Worm (Caenorhabditis elegans): ENCODE measurements around the gene W04G3.10.

W04G3.10 gene

ce11 chrX:11042777-11043176 is 35.3 kb downstream of the W04G3.10 start, which contains the start of gene C09F12.3:
Gene C09F12.3, minus strand, starts transcription at chrX:11042877.
- no peak for TF ChIP-seq pha-4 (tag; optimal IDR thresholded peaks at IDR 0.05)
- no peak for TF ChIP-seq sea-2 (GFP tag; optimal IDR thresholded peaks at IDR 0.05)
- TF ChIP-seq egl-5 (tag; optimal IDR thresholded peaks at IDR 0.05), result no peak
- no peak for TF ChIP-seq nhr-25 (tag; optimal IDR thresholded peaks at IDR 0.05)
- TF ChIP-seq ztf-4 (tag; optimal IDR thresholded peaks at IDR 0.05), result no peak

ce11 chrX:11038221-11038620 is 39.8 kb downstream of the W04G3.10 start:
- TF ChIP-seq nhr-77 (tag; optimal IDR thresholded peaks at IDR 0.05) (no peak), elt-1 (tag; optimal IDR thresholded peaks at IDR 0.05) (no peak), pqm-1 (tag; optimal IDR thresholded peaks at IDR 0.05) (no peak), unc-39 (tag; optimal IDR thresholded peaks at IDR 0.05) (no peak), ztf-11 (tag; optimal IDR thresholded peaks at IDR 0.05) (no peak), nhr-67 (tag; optimal IDR thresholded peaks at IDR 0.05) (no peak), nhr-12 (tag; optimal IDR thresholded peaks at IDR 0.05) (no peak), nhr-23 (tag; optimal IDR thresholded peaks at IDR 0.05) (no peak), egl-5 (tag; optimal IDR thresholded peaks at IDR 0.05) (no peak)

ce11 chrX:11036114-11037087 is 41.6 kb downstream of the W04G3.10 start:
- peak; percentile 15 for TF ChIP-seq tbx-2 (tag; optimal IDR thresholded peaks at IDR 0.05)
- peak; percentile 54 for TF ChIP-seq skn-1 (tag; optimal IDR thresholded peaks at IDR 0.05)
- no peak for TF ChIP-seq nfya-1 (tag; optimal IDR thresholded peaks at IDR 0.05; ENCODE audit: insufficient read depth)
- peak; percentile 48 for TF ChIP-seq pqm-1 (tag; optimal IDR thresholded peaks at IDR 0.05)
- no peak for TF ChIP-seq nhr-28 (tag; optimal IDR thresholded peaks at IDR 0.05)
- no peak for TF ChIP-seq nhr-11 (tag; optimal IDR thresholded peaks at IDR 0.05)
- TF ChIP-seq nhr-23 (tag; optimal IDR thresholded peaks at IDR 0.05), result peak; percentile 83
- TF ChIP-seq sea-2 (GFP tag; optimal IDR thresholded peaks at IDR 0.05), result no peak
- TF ChIP-seq ceh-9 (tag; optimal IDR thresholded peaks at IDR 0.05), result no peak
- TF ChIP-seq nhr-67 (tag; optimal IDR thresholded peaks at IDR 0.05), result no peak
- peak; percentile 61 for TF ChIP-seq ama-1 (optimal IDR thresholded peaks at IDR 0.05)
- TF ChIP-seq snpc-4 (tag; optimal IDR thresholded peaks at IDR 0.05), result no peak
- no peak for TF ChIP-seq ceh-16 (tag; optimal IDR thresholded peaks at IDR 0.05)
- TF ChIP-seq ceh-82 (tag; optimal IDR thresholded peaks at IDR 0.05), result no peak
- no peak for TF ChIP-seq R02D3.7 (tag; optimal IDR thresholded peaks at IDR 0.05)
- TF ChIP-seq egl-27 (tag; optimal IDR thresholded peaks at IDR 0.05), result no peak
- TF ChIP-seq ZK546.5 (tag; optimal IDR thresholded peaks at IDR 0.05), result no peak
- no peak for TF ChIP-seq unc-62 (GFP tag; optimal IDR thresholded peaks at IDR 0.05)
- no peak for TF ChIP-seq fos-1 (tag; optimal IDR thresholded peaks at IDR 0.05)
- no peak for TF ChIP-seq nhr-237 (tag; optimal IDR thresholded peaks at IDR 0.05)
- no peak for TF ChIP-seq eor-1 (tag; optimal IDR thresholded peaks at IDR 0.05)
- TF ChIP-seq lsy-12 (tag; optimal IDR thresholded peaks at IDR 0.05), result no peak
- no peak for TF ChIP-seq mml-1 (tag; optimal IDR thresholded peaks at IDR 0.05)
- peak; percentile 23 for TF ChIP-seq hmg-11 (tag; optimal IDR thresholded peaks at IDR 0.05)
- TF ChIP-seq ztf-11 (tag; optimal IDR thresholded peaks at IDR 0.05), result no peak
- TF ChIP-seq fkh-10 (GFP tag; optimal IDR thresholded peaks at IDR 0.05), result no peak
- no peak for TF ChIP-seq egl-5 (tag; optimal IDR thresholded peaks at IDR 0.05)
- peak; percentile 40 for TF ChIP-seq pha-4 (tag; optimal IDR thresholded peaks at IDR 0.05)
- TF ChIP-seq fkh-2 (tag; optimal IDR thresholded peaks at IDR 0.05), result no peak
- no peak for TF ChIP-seq elt-1 (tag; optimal IDR thresholded peaks at IDR 0.05)
- TF ChIP-seq daf-12 (tag; optimal IDR thresholded peaks at IDR 0.05), result no peak
- no peak for TF ChIP-seq ztf-4 (tag; optimal IDR thresholded peaks at IDR 0.05)
- TF ChIP-seq jun-1 (tag; optimal IDR thresholded peaks at IDR 0.05), result no peak
- no peak for TF ChIP-seq nhr-12 (tag; optimal IDR thresholded peaks at IDR 0.05)
- no peak for TF ChIP-seq lin-15B (tag; optimal IDR thresholded peaks at IDR 0.05)
- no peak for TF ChIP-seq lin-39 (tag; optimal IDR thresholded peaks at IDR 0.05)
- no peak for TF ChIP-seq unc-39 (tag; optimal IDR thresholded peaks at IDR 0.05)
- no peak for TF ChIP-seq zag-1 (tag; optimal IDR thresholded peaks at IDR 0.05)
- TF ChIP-seq nhr-76 (tag; optimal IDR thresholded peaks at IDR 0.05), result no peak
- no peak for TF ChIP-seq nhr-77 (tag; optimal IDR thresholded peaks at IDR 0.05)
- no peak for TF ChIP-seq mdl-1 (tag; optimal IDR thresholded peaks at IDR 0.05)
- peak; percentile 19 for TF ChIP-seq nhr-25 (tag; optimal IDR thresholded peaks at IDR 0.05)
- peak; percentile 91 for TF ChIP-seq elt-2 (tag; optimal IDR thresholded peaks at IDR 0.05)
- peak in 1 of 3 experiments; percentile 7 for TF ChIP-seq elt-3 (tag; optimal IDR thresholded peaks at IDR 0.05)
- TF ChIP-seq aly-2 (tag; optimal IDR thresholded peaks at IDR 0.05), result no peak
- peak; percentile 50 for TF ChIP-seq ceh-28 (tag; optimal IDR thresholded peaks at IDR 0.05)

Measured in whole organism, L3 larva.